Fruit fly (Drosophila melanogaster): Measurements from ENCODE around the gene CG4565.
A peak's percentile ranks its signal among the peaks of the same experiment; 100 is the strongest.

The CG4565 gene

DNA sequence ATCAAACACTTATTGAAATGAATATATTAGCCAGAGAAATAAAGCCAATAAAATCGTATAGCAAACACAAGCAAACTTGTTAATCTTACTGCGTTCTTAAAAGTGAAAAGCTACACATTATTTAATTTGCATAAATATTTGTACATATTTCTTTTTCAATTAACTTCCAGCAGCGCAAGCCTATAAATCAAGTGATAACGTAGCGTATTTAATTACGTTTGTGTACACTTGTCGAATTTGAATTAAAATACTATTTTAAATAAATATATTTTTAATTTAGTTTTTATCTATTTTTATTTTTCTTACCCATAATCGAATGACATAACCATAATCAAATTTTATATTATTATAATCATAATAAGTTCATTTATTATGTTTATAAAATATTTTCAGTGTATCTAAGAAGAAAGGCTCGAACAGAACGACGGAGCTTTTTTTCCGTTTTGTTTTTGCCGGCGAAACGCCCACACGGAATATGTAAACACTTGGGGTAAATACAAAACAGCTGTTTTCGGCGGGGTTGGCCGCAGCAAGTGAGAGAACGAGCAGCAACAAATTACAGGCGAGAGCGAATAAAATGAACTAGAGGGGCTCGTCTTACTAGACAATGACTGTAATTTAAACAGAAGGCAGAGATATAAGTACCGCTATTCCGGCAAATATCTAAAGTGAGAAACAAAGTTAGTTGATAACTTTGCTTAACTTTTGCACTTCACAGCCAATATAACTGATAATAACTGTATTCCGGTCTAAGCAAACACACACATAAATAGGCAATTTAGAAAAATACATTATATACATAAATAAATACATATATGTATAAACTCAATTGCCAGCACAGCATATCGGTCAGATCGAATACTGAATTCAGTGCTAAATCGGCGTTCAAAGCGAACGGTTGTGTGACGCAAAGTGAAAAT, 23.3 kb downstream of the CG4565 start, which contains the start of gene Sodh2:
Gene Sodh2 (plus strand): TSS at position 870 of the 920 bp plus-strand sequence.
- peak; percentile 90 for TF ChIP-seq scrt (GFP tag; optimal IDR thresholded peaks at IDR 0.05)
- peak; percentile 63 for TF ChIP-seq CG2875 (GFP tag; optimal IDR thresholded peaks at IDR 0.05)
- TF ChIP-seq disco-r (GFP tag; optimal IDR thresholded peaks at IDR 0.05) = peak; percentile 46
- peak; percentile 86 for TF ChIP-seq CG17568 (GFP tag; optimal IDR thresholded peaks at IDR 0.05)
- peak; percentile 17 for TF ChIP-seq Ets97D (GFP tag; optimal IDR thresholded peaks at IDR 0.05)
- no peak for TF ChIP-seq C15 (GFP tag; IDR thresholded peaks at IDR 0.05)
- TF ChIP-seq MBD-R2 (GFP tag; IDR thresholded peaks at IDR 0.05) = peak; percentile 47; the same call in 1 of the 2 replicates
- TF ChIP-seq rib (GFP tag; IDR thresholded peaks at IDR 0.05) = peak; percentile 85
- no peak for TF ChIP-seq CG8290 (GFP tag; optimal IDR thresholded peaks at IDR 0.05)
- peak in 1 of 2 experiments; percentile 94 for TF ChIP-seq CG8290 (tag; optimal IDR thresholded peaks at IDR 0.05)
- TF ChIP-seq CG6175 (GFP tag; IDR thresholded peaks at IDR 0.05) = peak; percentile 65; the same call in 1 of the 3 replicates
- peak; percentile 22 for TF ChIP-seq bab2 (GFP tag; optimal IDR thresholded peaks at IDR 0.05)
- peak; percentile 75 for TF ChIP-seq unpg (GFP tag; optimal IDR thresholded peaks at IDR 0.05)
- peak; percentile 39 for TF ChIP-seq Spps (tag; optimal IDR thresholded peaks at IDR 0.05)
- TF ChIP-seq CG2120 (GFP tag; optimal IDR thresholded peaks at IDR 0.05) = peak; percentile 92
- no peak for TF ChIP-seq ttk (GFP tag; IDR thresholded peaks at IDR 0.05)
- peak; percentile 74 for TF ChIP-seq kah (GFP tag; optimal IDR thresholded peaks at IDR 0.05)
- TF ChIP-seq CG7271 (tag; optimal IDR thresholded peaks at IDR 0.05) = no peak
- peak; percentile 16 for TF ChIP-seq slou (GFP tag; optimal IDR thresholded peaks at IDR 0.05)
- peak; percentile 79 for TF ChIP-seq Dek (tag; optimal IDR thresholded peaks at IDR 0.05)
- 0 out of 2 replicates have a peak, but pooled peaks have one; percentile 25 for TF ChIP-seq Oaz (GFP tag; IDR thresholded peaks at IDR 0.05)
- TF ChIP-seq CG2116 (GFP tag; optimal IDR thresholded peaks at IDR 0.05) = peak; percentile 54
- no peak for TF ChIP-seq repo (GFP tag; optimal IDR thresholded peaks at IDR 0.05)
- peak; percentile 35 for TF ChIP-seq tin (GFP tag; optimal IDR thresholded peaks at IDR 0.05)
- no peak for TF ChIP-seq eve (GFP tag; optimal IDR thresholded peaks at IDR 0.05)
- peak; percentile 47 for TF ChIP-seq az2 (GFP tag; optimal IDR thresholded peaks at IDR 0.05)
- TF ChIP-seq Sox102F (GFP tag; optimal IDR thresholded peaks at IDR 0.05) = peak; percentile 69
- peak; percentile 52 for TF ChIP-seq CG10274 (GFP tag; optimal IDR thresholded peaks at IDR 0.05)
- TF ChIP-seq pb (GFP tag; optimal IDR thresholded peaks at IDR 0.05) = peak; percentile 19
- peak; percentile 36 for TF ChIP-seq Jarid2 (GFP tag; optimal IDR thresholded peaks at IDR 0.05)
- peak; percentile 25 for TF ChIP-seq dmrt11E (tag; optimal IDR thresholded peaks at IDR 0.05)
- peak; percentile 85 for TF ChIP-seq CG15514 (GFP tag; optimal IDR thresholded peaks at IDR 0.05)
- peak; percentile 31 for TF ChIP-seq Fer2 (tag; optimal IDR thresholded peaks at IDR 0.05)
- TF ChIP-seq E2f1 (GFP tag; IDR thresholded peaks at IDR 0.05) = 0 out of 2 replicates have a peak, but pooled peaks have one; percentile 47
- TF ChIP-seq CG14050 (GFP tag; IDR thresholded peaks at IDR 0.05) = peak; percentile 32
- peak; percentile 80 for TF ChIP-seq CG11723 (GFP tag; optimal IDR thresholded peaks at IDR 0.05)
- peak; percentile 47 for TF ChIP-seq CG3847 (GFP tag; IDR thresholded peaks at IDR 0.05)
- no peak for TF ChIP-seq hb (GFP tag; IDR thresholded peaks at IDR 0.05; ENCODE audit: partially characterized antibody)
- TF ChIP-seq CG10267 (tag; optimal IDR thresholded peaks at IDR 0.05) = peak; percentile 75
- TF ChIP-seq HLH4C (GFP tag; IDR thresholded peaks at IDR 0.05; ENCODE audit: partially characterized antibody) = no peak
- no peak for TF ChIP-seq CG7963 (GFP tag; IDR thresholded peaks at IDR 0.05; ENCODE audit: partially characterized antibody)
- TF ChIP-seq CrebB (tag; optimal IDR thresholded peaks at IDR 0.05) = peak; percentile 78
- peak; percentile 61 for TF ChIP-seq CG9215 (GFP tag; IDR thresholded peaks at IDR 0.05)
- peak; percentile 27 for TF ChIP-seq tup (GFP tag; optimal IDR thresholded peaks at IDR 0.05)
- peak; percentile 81 for TF ChIP-seq sob (GFP tag; IDR thresholded peaks at IDR 0.05)
- peak; percentile 83 for TF ChIP-seq CG17829 (tag; optimal IDR thresholded peaks at IDR 0.05)
- no peak for TF ChIP-seq peb (GFP tag; IDR thresholded peaks at IDR 0.05)
- TF ChIP-seq CG3163 (GFP tag; optimal IDR thresholded peaks at IDR 0.05) = peak; percentile 33
- TF ChIP-seq Six4 (GFP tag; optimal IDR thresholded peaks at IDR 0.05) = peak; percentile 34

Measured in whole organism, embryonic.